Worm (Caenorhabditis elegans) whole organism, L4 larva: ENCODE data around the gene F53B2.8.
"Not testable (repeated sequence)": the region's sequence is repeated elsewhere in the genome, so short reads cannot be mapped to it uniquely, and the experiment has no call there.

Experiments
- D1046.2 ChIP-seq: fragments of 200-800 bp; sonication (Bioruptor generic); IDR thresholded peaks from 2 replicates; pipeline ENCODE4 v1.3.6; 2022; ENCODE audit warnings: missing genetic modification characterization, missing compliant biosample characterization
- F26F4.8 ChIP-seq: fragments of 200-800 bp; sonication (Bioruptor generic); conservative IDR thresholded peaks from 2 replicates; pipeline ENCODE4 v1.3.6; 2022; ENCODE audit warnings: missing genetic modification characterization, missing compliant biosample characterization
- T26A8.4 ChIP-seq: fragments of 200-800 bp; sonication (Bioruptor generic); IDR thresholded peaks from 2 replicates; pipeline ENCODE4 v1.3.6; 2022; ENCODE audit warnings: missing genetic modification characterization, missing compliant biosample characterization
- Y105C5A.15 ChIP-seq: fragments of 200-800 bp; sonication (Bioruptor generic); IDR thresholded peaks from 2 replicates; pipeline ENCODE4 v1.3.6; 2022; ENCODE audit warnings: missing genetic modification characterization, missing compliant biosample characterization
- Y48G9A.11 ChIP-seq: fragments of 200-800 bp; sonication (Bioruptor generic); IDR thresholded peaks from 2 replicates; pipeline ENCODE4 v1.3.6; 2022; ENCODE audit warnings: missing genetic modification reagents, missing genetic modification characterization, missing compliant biosample characterization
- ZK337.2 ChIP-seq: fragments of 200-800 bp; sonication (Bioruptor generic); IDR thresholded peaks from 2 replicates; pipeline ENCODE4 v1.3.6; 2022; ENCODE audit warnings: missing genetic modification reagents, missing genetic modification characterization, missing compliant biosample characterization
- aha-1 ChIP-seq: fragments of 150-350 bp; peaks from one replicate; lab custom pipeline; 2014; ENCODE audit warnings: missing biosample characterization, missing genetic modification characterization
- ceh-20 ChIP-seq: fragments of 200-800 bp; sonication (Bioruptor generic); IDR thresholded peaks from 2 replicates; pipeline ENCODE4 v1.3.6; 2022; ENCODE audit warnings: missing genetic modification reagents, missing genetic modification characterization, missing compliant biosample characterization
- ceh-28 ChIP-seq: fragments of 150-350 bp; optimal IDR thresholded peaks from 2 replicates; lab custom pipeline; 2014; ENCODE audit warnings: missing biosample characterization, missing genetic modification reagents, missing genetic modification characterization
- ceh-44 ChIP-seq: fragments of 200-800 bp; sonication (Bioruptor generic); IDR thresholded peaks from 2 replicates; pipeline ENCODE4 v1.3.6; 2022; ENCODE audit warnings: missing genetic modification reagents, missing genetic modification characterization, missing compliant biosample characterization
- ceh-62 ChIP-seq: sonication (generic microtip); optimal IDR thresholded peaks from 2 replicates; lab custom pipeline; 2017; ENCODE audit warnings: missing biosample characterization, missing genetic modification characterization
- daf-16 ChIP-seq, 3 experiments: sonication (generic microtip); optimal IDR thresholded peaks; 2 replicates each; lab custom pipeline; 2016 to 2017; ENCODE audit warnings: missing genetic modification characterization in 3 of 3, missing genetic modification reagents in 3 of 3, mild to moderate bottlenecking in 2 of 3, missing compliant biosample characterization in 2 of 3, missing biosample characterization in 1 of 3, moderate library complexity in 1 of 3
- dmd-6 ChIP-seq: fragments of 200-800 bp; sonication (Bioruptor generic); IDR thresholded peaks from 2 replicates; pipeline ENCODE4 v1.3.6; 2022; ENCODE audit warnings: missing genetic modification reagents, missing genetic modification characterization, missing compliant biosample characterization
- dmd-9 ChIP-seq: fragments of 200-800 bp; sonication (Bioruptor generic); IDR thresholded peaks from 2 replicates; pipeline ENCODE4 v1.3.6; 2022; ENCODE audit warnings: missing genetic modification reagents, missing genetic modification characterization, missing compliant biosample characterization
- fkh-10 ChIP-seq: fragments of 150-350 bp; optimal IDR thresholded peaks from 2 replicates; lab custom pipeline; 2014; ENCODE audit warnings: missing biosample characterization, missing genetic modification reagents, missing genetic modification characterization
- fos-1 ChIP-seq: fragments of 150-350 bp; optimal IDR thresholded peaks from 2 replicates; lab custom pipeline; 2014; ENCODE audit warnings: missing biosample characterization, missing genetic modification characterization
- lim-7 ChIP-seq: fragments of 200-800 bp; sonication (Bioruptor generic); IDR thresholded peaks from 2 replicates; pipeline ENCODE4 v1.3.6; 2022; ENCODE audit warnings: missing genetic modification characterization, missing compliant biosample characterization
- lin-15B ChIP-seq: fragments of 150-350 bp; sonication (generic microtip); optimal IDR thresholded peaks from 3 replicates; lab custom pipeline; 2014; ENCODE audit warnings: missing biosample characterization, missing genetic modification characterization
- lin-29 ChIP-seq: fragments of 200-800 bp; sonication (Bioruptor generic); IDR thresholded peaks from 2 replicates; pipeline ENCODE4 v1.3.6; 2022; ENCODE audit warnings: missing genetic modification reagents, missing genetic modification characterization, missing compliant biosample characterization
- mdt-29 ChIP-seq: fragments of 200-800 bp; sonication (Bioruptor generic); IDR thresholded peaks from 2 replicates; pipeline ENCODE4 v1.3.6; 2022; ENCODE audit warnings: missing genetic modification reagents, missing genetic modification characterization, missing compliant biosample characterization
- nhr-102 ChIP-seq: sonication (generic microtip); optimal IDR thresholded peaks from 2 replicates; lab custom pipeline; 2016; ENCODE audit warnings: mild to moderate bottlenecking, missing genetic modification characterization, moderate library complexity, missing compliant biosample characterization
- nhr-11 ChIP-seq: fragments of 150-350 bp; optimal IDR thresholded peaks from 2 replicates; lab custom pipeline; 2014; ENCODE audit warnings: missing biosample characterization, missing genetic modification characterization
- nhr-111 ChIP-seq: fragments of 200-800 bp; sonication (Bioruptor generic); optimal IDR thresholded peaks from 2 replicates; lab custom pipeline; 2018; ENCODE audit warnings: mild to moderate bottlenecking, missing genetic modification characterization, missing compliant biosample characterization
- nhr-41 ChIP-seq: fragments of 200-800 bp; sonication (Bioruptor generic); IDR thresholded peaks from 2 replicates; pipeline ENCODE4 v1.3.6; 2022; ENCODE audit warnings: missing genetic modification reagents, missing genetic modification characterization, missing compliant biosample characterization
- nhr-6 ChIP-seq: fragments of 150-350 bp; optimal IDR thresholded peaks from 2 replicates; lab custom pipeline; 2014; ENCODE audit warnings: missing biosample characterization, missing genetic modification characterization
- nhr-76 ChIP-seq: fragments of 150-350 bp; optimal IDR thresholded peaks from 2 replicates; lab custom pipeline; 2014; ENCODE audit warnings: missing biosample characterization, missing genetic modification characterization
- nhr-77 ChIP-seq: fragments of 150-350 bp; optimal IDR thresholded peaks from 2 replicates; lab custom pipeline; 2014; ENCODE audit warnings: missing biosample characterization, missing genetic modification characterization
- php-3 ChIP-seq: fragments of 200-800 bp; sonication (Bioruptor generic); IDR thresholded peaks from 2 replicates; pipeline ENCODE4 v1.3.6; 2022; ENCODE audit warnings: missing genetic modification reagents, missing genetic modification characterization, missing compliant biosample characterization
- saeg-2 ChIP-seq: fragments of 200-800 bp; sonication (Bioruptor generic); IDR thresholded peaks from 2 replicates; pipeline ENCODE4 v1.3.6; 2022; ENCODE audit warnings: missing genetic modification reagents, missing genetic modification characterization, missing compliant biosample characterization
- sdz-12 ChIP-seq: fragments of 200-800 bp; sonication (Bioruptor generic); optimal IDR thresholded peaks from 2 replicates; lab custom pipeline; 2018; ENCODE audit warnings: mild to moderate bottlenecking, missing genetic modification characterization, missing compliant biosample characterization
- set-16 ChIP-seq: fragments of 200-800 bp; sonication (Bioruptor generic); IDR thresholded peaks from 2 replicates; pipeline ENCODE4 v1.3.6; 2022; ENCODE audit warnings: missing genetic modification reagents, missing genetic modification characterization, missing compliant biosample characterization
- vab-7 ChIP-seq: fragments of 200-800 bp; sonication (Bioruptor generic); IDR thresholded peaks from 2 replicates; pipeline ENCODE4 v1.3.6; 2022; ENCODE audit warnings: missing genetic modification reagents, missing genetic modification characterization, missing compliant biosample characterization
- zip-11 ChIP-seq: fragments of 200-800 bp; sonication (Bioruptor generic); IDR thresholded peaks from 2 replicates; pipeline ENCODE4 v1.3.6; 2022; ENCODE audit warnings: missing genetic modification characterization, missing compliant biosample characterization

Gene F53B2.8

ce11 chrIV:12490491-12490890, 36.7 kb downstream of the F53B2.8 start, which contains the start of gene him-6:
him-6 (plus strand) TSS chrIV:12490791.
- TF ChIP-seq T26A8.4 (GFP tag; lab: Robert Waterston, UW) (no peak), dmd-9 (GFP tag; lab: Robert Waterston, UW) (no peak), sdz-12 (GFP tag; lab: Kevin White, UChicago) (no peak), ceh-44 (no peak), Y105C5A.15 (GFP tag; lab: Robert Waterston, UW) (no peak), lin-29 (GFP tag; lab: Robert Waterston, UW) (no peak), php-3 (GFP tag; lab: Robert Waterston, UW) (no peak), F26F4.8 (no peak), fkh-10 (GFP tag; lab: Kevin White, UChicago) (no peak), nhr-6 (tag; lab: Kevin White, UChicago) (no peak), vab-7 (GFP tag; lab: Robert Waterston, UW) (no peak), lim-7 (no peak), mdt-29 (GFP tag; lab: Robert Waterston, UW) (no peak), dmd-6 (GFP tag; lab: Robert Waterston, UW) (no peak)

ce11 chrIV:12487194-12487593, 40.0 kb downstream of the F53B2.8 start, which contains the start of gene sru-26:
sru-26 (plus strand) TSS chrIV:12487494.
- TF ChIP-seq fos-1 (tag; lab: Kevin White, UChicago), result no peak
- no peak for TF ChIP-seq nhr-41
- no peak for TF ChIP-seq set-16 (GFP tag; lab: Robert Waterston, UW)
- no peak for TF ChIP-seq ceh-20 (GFP tag; lab: Robert Waterston, UW)
- TF ChIP-seq ceh-62 (tag; lab: Kevin White, UChicago), result no peak
- TF ChIP-seq zip-11 (GFP tag; lab: Robert Waterston, UW), result no peak
- TF ChIP-seq lim-7, result no peak
- no peak for TF ChIP-seq Y48G9A.11
- TF ChIP-seq aha-1 (tag; lab: Kevin White, UChicago), result no peak
- TF ChIP-seq dmd-6 (GFP tag; lab: Robert Waterston, UW), result no peak
- no peak for TF ChIP-seq lin-15B (tag; lab: Kevin White, UChicago)
- no peak for TF ChIP-seq lin-29 (GFP tag; lab: Robert Waterston, UW)
- TF ChIP-seq nhr-76, result no peak
- TF ChIP-seq ZK337.2, result no peak
- no peak for TF ChIP-seq nhr-77 (tag; lab: Kevin White, UChicago)

- TF ChIP-seq D1046.2 (GFP tag; lab: Robert Waterston, UW); nhr-11 (tag; lab: Kevin White, UChicago); set-16 (GFP tag; lab: Robert Waterston, UW): not testable (repeated sequence)
Measured at ce11 chrIV:12484479-12484878, 42.7 kb downstream of the F53B2.8 start, which contains the start of gene T04A11.4. T04A11.4 (minus strand) TSS chrIV:12484579.

ce11 chrIV:12478711-12479110, 48.5 kb downstream of the F53B2.8 start, which contains the start of gene igdb-1:
igdb-1 (plus strand) TSS chrIV:12479011.
- not testable (repeated sequence) for TF ChIP-seq ceh-62 (tag; lab: Kevin White, UChicago); daf-16 (GFP tag; optimal IDR thresholded peaks at IDR 0.05; lab: Kevin White, UChicago); daf-16 (tag; optimal IDR thresholded peaks at IDR 0.05; lab: Kevin White, UChicago); nhr-102
- TF ChIP-seq, all 104 proteins: peak for 0; not testable (repeated sequence) for 104

ce11 chrIV:12476942-12477341, 50.3 kb downstream of the F53B2.8 start, which contains the start of gene T04A11.1:
T04A11.1 (minus strand) TSS chrIV:12477042.
- not testable (repeated sequence) for TF ChIP-seq saeg-2 (GFP tag; lab: Robert Waterston, UW); nhr-111 (GFP tag; lab: Kevin White, UChicago); ceh-28 (tag; lab: Kevin White, UChicago)
